Fruit fly (Drosophila melanogaster) Kc167 (cell line): ENCODE results near the gene nst.

Experiments
- Myc ChIP-seq: fragments of >200 bp; optimal IDR thresholded peaks from 2 replicates; lab custom pipeline; 2017; ENCODE audit warnings: missing external identifiers
- h ChIP-seq: fragments of >200 bp; optimal IDR thresholded peaks from 3 replicates; lab custom pipeline; 2018; ENCODE audit warnings: missing external identifiers
- insv ChIP-seq: fragments of >200 bp; optimal IDR thresholded peaks from 3 replicates; lab custom pipeline; 2018; ENCODE audit warnings: missing external identifiers
- psq ChIP-seq: fragments of >200 bp; optimal IDR thresholded peaks from 2 replicates; lab custom pipeline; 2017; ENCODE audit warnings: missing external identifiers
- ttk ChIP-seq: sonication (Bioruptor generic); optimal IDR thresholded peaks from 2 replicates; lab custom pipeline; 2017; ENCODE audit warnings: missing external identifiers

DNA sequence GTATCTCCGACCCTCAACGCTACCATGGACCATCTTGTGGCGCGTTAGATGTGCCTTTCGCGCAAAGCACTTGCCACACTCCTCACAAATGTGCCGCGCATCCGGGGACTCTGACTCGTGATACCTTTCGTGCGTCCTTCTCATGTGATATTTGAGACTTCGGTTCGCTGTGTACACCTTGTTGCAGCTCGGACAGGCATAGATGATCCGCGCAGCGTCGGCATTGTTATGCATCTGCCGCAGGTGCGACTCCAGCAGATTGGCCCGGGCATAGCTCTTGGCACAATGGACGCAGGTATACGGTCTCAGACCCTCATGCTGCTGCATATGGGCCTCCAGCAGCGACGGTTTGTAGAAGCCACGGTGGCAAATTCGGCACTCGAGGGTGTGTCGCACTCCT, 24.0 kb downstream of the nst start:
- TF ChIP-seq psq (no peak), Myc (lab: Kevin White, UChicago) (no peak), ttk (no peak), insv (no peak), h (lab: Kevin White, UChicago) (no peak)
